Fruit fly (Drosophila melanogaster) S2 (cell line): ENCODE measurements around the gene Cad87A.

Experiments used
- CG8478 ChIP-seq: fragments of >200 bp; optimal IDR thresholded peaks from 2 replicates; lab custom pipeline; 2018
- CTCF ChIP-seq, 2 experiments: fragments of >200 bp; optimal IDR thresholded peaks; 2 replicates each; lab custom pipeline; 2018

- no peak for TF ChIP-seq CG8478
- no peak for TF ChIP-seq CTCF (optimal IDR thresholded peaks at IDR 0.05; lab: Kevin White, UChicago)
These were observed 71.8 kb downstream of the Cad87A start, which contains the start of gene sad for dm6 chr3R:11877162-11877561.
